Worm (Caenorhabditis elegans): ENCODE results near the gene F19B6.10.

DNA sequence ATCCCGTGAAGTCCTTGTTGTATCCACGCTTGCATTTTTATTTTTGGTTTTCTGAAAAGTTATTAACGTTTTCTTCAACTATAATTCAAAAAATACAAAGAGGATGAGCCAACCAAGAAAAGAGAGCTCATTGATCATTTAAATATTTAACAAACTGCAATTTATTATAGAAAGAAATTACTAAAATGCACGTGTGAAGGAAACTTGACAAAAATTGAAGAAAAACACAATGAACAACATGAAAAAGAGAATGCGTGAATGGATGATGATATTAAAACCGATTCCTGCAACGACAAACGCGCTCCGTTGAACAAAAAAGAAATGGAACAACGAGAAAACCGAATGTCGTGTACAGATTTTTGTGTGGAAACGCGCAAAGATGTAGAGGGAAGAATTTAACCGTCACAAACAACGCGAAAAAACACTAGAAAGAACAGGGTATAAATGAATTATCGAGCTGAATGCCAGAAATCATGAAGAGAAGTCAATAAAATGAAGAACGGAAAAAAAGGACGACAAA, 6.1 kb upstream of the F19B6.10 start, which contains the start of gene ufd-1:
- TF ChIP-seq hmg-20 (GFP tag; IDR thresholded peaks at IDR 0.05) (no peak), dpl-1 (GFP tag; optimal IDR thresholded peaks at IDR 0.05) (no peak)

Data from whole organism, young adult.